Worm (Caenorhabditis elegans) whole organism, midembryonic: Measurements from ENCODE around the gene T11F9.10.

Source experiments
- T22C8.4 ChIP-seq: fragments of 200-800 bp; sonication (Bioruptor generic); IDR thresholded peaks from 2 replicates; pipeline ENCODE4 v1.3.6; 2022; ENCODE audit warnings: missing genetic modification characterization, missing compliant biosample characterization
- cog-1 ChIP-seq: sonication (generic microtip); optimal IDR thresholded peaks from 2 replicates; lab custom pipeline; 2016; ENCODE audit warnings: missing genetic modification characterization, missing compliant biosample characterization
- flt-1 ChIP-seq: fragments of 200-800 bp; sonication (Bioruptor generic); IDR thresholded peaks from 2 replicates; pipeline ENCODE4 v1.3.6; 2022; ENCODE audit warnings: missing genetic modification characterization, missing compliant biosample characterization
- klf-2 ChIP-seq: fragments of 200-800 bp; sonication (Bioruptor generic); conservative IDR thresholded peaks from 2 replicates; pipeline ENCODE4 v1.3.6; 2022; ENCODE audit warnings: missing genetic modification reagents, missing genetic modification characterization, missing compliant biosample characterization
- med-1 ChIP-seq: sonication (generic microtip); optimal IDR thresholded peaks from 2 replicates; lab custom pipeline; 2017; ENCODE audit warnings: missing genetic modification characterization, mild to moderate bottlenecking, missing compliant biosample characterization, antibody characterized with exemption, missing genetic modification reagents; ENCODE audit not compliant: insufficient read depth
- tab-1 ChIP-seq: fragments of 200-800 bp; sonication (Bioruptor generic); IDR thresholded peaks from 2 replicates; pipeline ENCODE4 v1.3.6; 2022; ENCODE audit warnings: missing genetic modification characterization, missing compliant biosample characterization
- ztf-23 ChIP-seq: fragments of 200-800 bp; sonication (Bioruptor generic); IDR thresholded peaks from 2 replicates; pipeline ENCODE4 v1.3.6; 2022; ENCODE audit warnings: missing genetic modification reagents, missing genetic modification characterization, missing compliant biosample characterization
- ztf-29 ChIP-seq: fragments of 200-800 bp; sonication (Bioruptor generic); IDR thresholded peaks from 2 replicates; pipeline ENCODE4 v1.3.6; 2022; ENCODE audit warnings: missing genetic modification reagents, missing genetic modification characterization, missing compliant biosample characterization

ce11 chrV:11535504-11536062 lies 48.8 kb downstream of the T11F9.10 start:
- TF ChIP-seq ztf-29 (GFP tag; lab: Robert Waterston, UW) (no peak), med-1 (GFP tag; lab: Kevin White, UChicago) (no peak), flt-1 (GFP tag; lab: Robert Waterston, UW) (no peak), klf-2 (GFP tag; lab: Robert Waterston, UW) (no peak), tab-1 (no peak), ztf-23 (GFP tag; lab: Robert Waterston, UW) (no peak), T22C8.4 (no peak), cog-1 (tag; lab: Kevin White, UChicago) (no peak)
